Worm (Caenorhabditis elegans) whole organism, late embryonic: ENCODE data around the gene Y57G11C.20.

Source experiments
- C38D4.7 ChIP-seq: fragments of 200-800 bp; sonication (Bioruptor generic); optimal IDR thresholded peaks from 2 replicates; lab custom pipeline; 2018; ENCODE audit warnings: mild to moderate bottlenecking, missing genetic modification characterization, moderate library complexity, missing compliant biosample characterization
- F13H6.1 ChIP-seq: sonication (generic microtip); optimal IDR thresholded peaks from 2 replicates; lab custom pipeline; 2016; ENCODE audit warnings: missing genetic modification characterization, missing compliant biosample characterization
- ama-1 ChIP-seq: fragments of 150-350 bp; optimal IDR thresholded peaks from 2 replicates; lab custom pipeline; 2014
- ceh-22 ChIP-seq: sonication (generic microtip); optimal IDR thresholded peaks from 2 replicates; lab custom pipeline; 2017; ENCODE audit warnings: missing biosample characterization, missing genetic modification characterization
- dve-1 ChIP-seq: sonication (generic microtip); optimal IDR thresholded peaks from 2 replicates; lab custom pipeline; 2017; ENCODE audit warnings: antibody characterized with exemption, mild to moderate bottlenecking, missing genetic modification characterization, missing compliant biosample characterization
- pha-4 ChIP-seq: fragments of 150-350 bp; optimal IDR thresholded peaks from 2 replicates; lab custom pipeline; 2018; ENCODE audit warnings: missing biosample characterization, missing genetic modification reagents, missing genetic modification characterization
- pqm-1 ChIP-seq: sonication (generic microtip); optimal IDR thresholded peaks from 2 replicates; lab custom pipeline; 2016; ENCODE audit warnings: missing genetic modification characterization, missing compliant biosample characterization
- rnt-1 ChIP-seq: sonication (generic microtip); optimal IDR thresholded peaks from 2 replicates; lab custom pipeline; 2016; ENCODE audit warnings: missing genetic modification characterization, missing compliant biosample characterization

DNA sequence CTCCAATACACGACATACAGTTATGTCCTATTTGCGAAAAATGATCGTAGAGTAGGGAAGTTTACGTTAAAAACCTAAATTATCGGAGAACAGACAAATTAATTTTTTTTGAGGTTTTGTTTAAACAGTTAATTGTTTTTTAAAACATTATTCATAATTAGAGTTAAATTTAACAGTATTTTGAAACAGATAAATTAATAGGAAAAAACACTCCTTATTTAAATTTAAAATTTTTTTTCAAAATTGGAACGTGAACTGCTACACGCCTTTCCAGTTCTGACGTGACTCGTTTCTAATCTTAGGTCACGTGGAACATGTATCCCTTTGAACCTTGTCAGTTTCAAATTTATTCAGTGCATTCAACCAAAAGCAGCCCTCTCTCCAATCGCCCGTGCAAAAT, 10.5 kb downstream of the Y57G11C.20 start, which contains the start of gene Y57G11C.52:
- TF ChIP-seq dve-1 (no peak), F13H6.1 (tag; lab: Kevin White, UChicago) (no peak), pqm-1 (tag; lab: Kevin White, UChicago) (no peak), rnt-1 (tag; lab: Kevin White, UChicago) (no peak), ceh-22 (no peak), C38D4.7 (GFP tag; lab: Kevin White, UChicago) (no peak), ama-1 (lab: Kevin White, UChicago) (no peak), pha-4 (tag; lab: Kevin White, UChicago) (no peak)
